Fruit fly (Drosophila melanogaster) Kc167 (cell line): ENCODE data around the gene CG7130.

Experiments
- Myc ChIP-seq: fragments of >200 bp; optimal IDR thresholded peaks from 2 replicates; lab custom pipeline; 2017; ENCODE audit warnings: missing external identifiers
- insv ChIP-seq: fragments of >200 bp; optimal IDR thresholded peaks from 3 replicates; lab custom pipeline; 2018; ENCODE audit warnings: missing external identifiers
- psq ChIP-seq: fragments of >200 bp; optimal IDR thresholded peaks from 2 replicates; lab custom pipeline; 2017; ENCODE audit warnings: missing external identifiers

- TF ChIP-seq insv (lab: Kevin White, UChicago) (no peak), psq (lab: Kevin White, UChicago) (no peak), Myc (lab: Kevin White, UChicago) (no peak)
Observed at dm6 chr3L:22080022-22080421, 4.5 kb upstream of the CG7130 start, which contains the start of gene Sfp79B.
